Fruit fly (Drosophila melanogaster) whole organism, embryonic: ENCODE data around the gene AP-2mu.

Source experiments
- Ada2b ChIP-seq: fragments of 200-800 bp; sonication (Bioruptor generic); IDR thresholded peaks from 2 replicates; pipeline ENCODE4 v1.3.6; 2022; ENCODE audit warnings: missing biosample characterization, missing genetic modification characterization
- BEAF-32 ChIP-seq: fragments of 200-800 bp; sonication (Bioruptor generic); optimal IDR thresholded peaks from 3 replicates; lab custom pipeline; 2017; ENCODE audit warnings: missing biosample characterization, missing genetic modification characterization, mild to moderate bottlenecking, moderate library complexity, missing genetic modification reagents
- CG10565 ChIP-seq: fragments of 200-800 bp; sonication (Bioruptor generic); optimal IDR thresholded peaks from 3 replicates; lab custom pipeline; 2016; ENCODE audit warnings: missing biosample characterization, mild to moderate bottlenecking, missing genetic modification characterization
- CG10979 ChIP-seq: fragments of 200-800 bp; sonication (Bioruptor generic); optimal IDR thresholded peaks from 2 replicates; lab custom pipeline; 2018; ENCODE audit warnings: missing biosample characterization, mild to moderate bottlenecking, missing genetic modification characterization, moderate library complexity
- CG11695 ChIP-seq: fragments of 200-800 bp; sonication (Bioruptor generic); IDR thresholded peaks from 3 replicates; pipeline ENCODE4 v1.3.6; 2022; ENCODE audit warnings: missing biosample characterization, missing genetic modification characterization
- CG13287 ChIP-seq: fragments of 200-800 bp; sonication (Bioruptor generic); IDR thresholded peaks from 2 replicates; pipeline ENCODE4 v1.3.6; 2022; ENCODE audit warnings: missing biosample characterization, missing genetic modification characterization; ENCODE audit not compliant: partially characterized antibody
- CG13296 ChIP-seq: fragments of 200-800 bp; sonication (Bioruptor generic); optimal IDR thresholded peaks from 3 replicates; lab custom pipeline; 2018; ENCODE audit warnings: missing biosample characterization, mild to moderate bottlenecking, missing genetic modification characterization
- CG14667 ChIP-seq: fragments of 200-800 bp; sonication (Bioruptor generic); IDR thresholded peaks from 2 replicates; pipeline ENCODE4 v1.3.6; 2022; ENCODE audit warnings: missing biosample characterization, missing genetic modification characterization
- CG15073 ChIP-seq: fragments of 200-800 bp; sonication (Bioruptor generic); optimal IDR thresholded peaks from 2 replicates; lab custom pipeline; 2016; ENCODE audit warnings: missing biosample characterization, missing genetic modification characterization
- CG1529 ChIP-seq: fragments of 200-800 bp; sonication (Bioruptor generic); optimal IDR thresholded peaks from 3 replicates; lab custom pipeline; 2018; ENCODE audit warnings: missing biosample characterization, missing genetic modification characterization
- CG17802 ChIP-seq: fragments of 200-800 bp; sonication (Bioruptor generic); optimal IDR thresholded peaks from 2 replicates; lab custom pipeline; 2018; ENCODE audit warnings: missing biosample characterization, mild to moderate bottlenecking, missing genetic modification characterization, moderate library complexity
- CG1792 ChIP-seq: fragments of 200-800 bp; sonication (Bioruptor generic); optimal IDR thresholded peaks from 2 replicates; lab custom pipeline; 2016; ENCODE audit warnings: missing biosample characterization, missing genetic modification characterization
- CG18619 ChIP-seq: fragments of 200-800 bp; sonication (Bioruptor generic); optimal IDR thresholded peaks from 3 replicates; lab custom pipeline; 2017; ENCODE audit warnings: missing biosample characterization, mild to moderate bottlenecking, missing genetic modification characterization
- CG18764 ChIP-seq: fragments of 200-800 bp; sonication (Bioruptor generic); optimal IDR thresholded peaks from 3 replicates; lab custom pipeline; 2016; ENCODE audit warnings: missing biosample characterization, missing genetic modification characterization
- CG31365 ChIP-seq: fragments of 200-800 bp; sonication (Bioruptor generic); optimal IDR thresholded peaks from 2 replicates; lab custom pipeline; 2018; ENCODE audit warnings: missing biosample characterization, mild to moderate bottlenecking, missing genetic modification characterization
- CG6791 ChIP-seq: fragments of 200-800 bp; sonication (Bioruptor generic); IDR thresholded peaks from 3 replicates; pipeline ENCODE4 v1.3.6; 2022; ENCODE audit warnings: missing biosample characterization, missing genetic modification characterization; ENCODE audit not compliant: partially characterized antibody
- CG7556 ChIP-seq: fragments of 200-800 bp; sonication (Bioruptor generic); optimal IDR thresholded peaks from 2 replicates; lab custom pipeline; 2017; ENCODE audit warnings: missing biosample characterization, mild to moderate bottlenecking, missing genetic modification characterization
- Dfd ChIP-seq, 2 experiments: fragments of >200 bp; optimal IDR thresholded peaks; 2 replicates each; lab custom pipeline; 2017; ENCODE audit warnings: missing biosample characterization in 2 of 2, missing genetic modification characterization in 2 of 2
- Doc2 ChIP-seq: fragments of 200-800 bp; sonication (Bioruptor generic); IDR thresholded peaks from 2 replicates; pipeline ENCODE4 v1.3.6; 2022; ENCODE audit warnings: missing biosample characterization, missing genetic modification characterization
- Gsc ChIP-seq: fragments of 200-800 bp; sonication (Bioruptor generic); IDR thresholded peaks from 2 replicates; pipeline ENCODE4 v1.3.6; 2022; ENCODE audit warnings: missing biosample characterization, missing genetic modification characterization
- Jarid2 ChIP-seq: fragments of 200-800 bp; sonication (Bioruptor generic); optimal IDR thresholded peaks from 3 replicates; lab custom pipeline; 2017; ENCODE audit warnings: mild to moderate bottlenecking, missing biosample characterization, missing genetic modification reagents, missing genetic modification characterization
- Lhr ChIP-seq: fragments of 200-800 bp; sonication (Bioruptor generic); optimal IDR thresholded peaks from 3 replicates; lab custom pipeline; 2017; ENCODE audit warnings: mild to moderate bottlenecking, missing biosample characterization, missing genetic modification reagents, missing genetic modification characterization
- Mad ChIP-seq: fragments of 200-800 bp; sonication (Bioruptor generic); optimal IDR thresholded peaks from 2 replicates; lab custom pipeline; 2016; ENCODE audit warnings: missing biosample characterization, missing genetic modification characterization
- Nf-YA ChIP-seq: fragments of 200-800 bp; sonication (Bioruptor generic); IDR thresholded peaks from 2 replicates; pipeline ENCODE4 v1.3.6; 2022; ENCODE audit warnings: missing biosample characterization, missing genetic modification characterization
- Oaz ChIP-seq: fragments of 200-800 bp; sonication (Bioruptor generic); IDR thresholded peaks from 2 replicates; pipeline ENCODE4 v1.3.6; 2022; ENCODE audit warnings: missing biosample characterization, missing genetic modification characterization
- Ravus ChIP-seq: fragments of 200-800 bp; sonication (Bioruptor generic); IDR thresholded peaks from 2 replicates; pipeline ENCODE4 v1.3.6; 2022; ENCODE audit warnings: missing biosample characterization, missing genetic modification characterization
- TFAM ChIP-seq: fragments of 200-800 bp; sonication (Bioruptor generic); optimal IDR thresholded peaks from 2 replicates; lab custom pipeline; 2017; ENCODE audit warnings: missing biosample characterization, missing genetic modification characterization, inconsistent platforms
- ap ChIP-seq: fragments of 200-800 bp; sonication (Bioruptor generic); IDR thresholded peaks from 2 replicates; pipeline ENCODE4 v1.3.6; 2022; ENCODE audit warnings: missing biosample characterization, missing genetic modification characterization
- ato ChIP-seq: fragments of 200-800 bp; sonication (Bioruptor generic); IDR thresholded peaks from 2 replicates; pipeline ENCODE4 v1.3.6; 2022; ENCODE audit warnings: missing biosample characterization, missing genetic modification characterization; ENCODE audit not compliant: partially characterized antibody
- cato ChIP-seq: fragments of 200-800 bp; sonication (Bioruptor generic); optimal IDR thresholded peaks from 2 replicates; lab custom pipeline; 2016; ENCODE audit warnings: missing biosample characterization, missing genetic modification characterization, borderline replicate concordance
- dimm ChIP-seq: fragments of 200-800 bp; sonication (Bioruptor generic); IDR thresholded peaks from 2 replicates; pipeline ENCODE4 v1.3.6; 2022; ENCODE audit warnings: missing biosample characterization, missing genetic modification characterization
- fd96Cb ChIP-seq: fragments of 200-800 bp; sonication (Bioruptor generic); optimal IDR thresholded peaks from 2 replicates; lab custom pipeline; 2018; ENCODE audit warnings: missing biosample characterization, mild to moderate bottlenecking, missing genetic modification characterization, moderate library complexity
- gem ChIP-seq: fragments of 200-800 bp; sonication (Bioruptor generic); optimal IDR thresholded peaks from 2 replicates; lab custom pipeline; 2019; ENCODE audit warnings: missing biosample characterization, mild to moderate bottlenecking, missing genetic modification characterization, moderate library complexity
- gro ChIP-seq: fragments of 200-800 bp; sonication (Bioruptor generic); optimal IDR thresholded peaks from 2 replicates; lab custom pipeline; 2016; ENCODE audit warnings: missing biosample characterization, missing genetic modification characterization
- nerfin-1 ChIP-seq: fragments of 200-800 bp; sonication (Bioruptor generic); optimal IDR thresholded peaks from 3 replicates; lab custom pipeline; 2019; ENCODE audit warnings: missing biosample characterization, mild to moderate bottlenecking, missing genetic modification characterization, moderate library complexity
- nerfin-2 ChIP-seq: fragments of 200-800 bp; sonication (Bioruptor generic); IDR thresholded peaks from 2 replicates; pipeline ENCODE4 v1.3.6; 2022; ENCODE audit warnings: missing biosample characterization, missing genetic modification characterization; ENCODE audit not compliant: partially characterized antibody
- p53 ChIP-seq: fragments of 200-800 bp; sonication (Bioruptor generic); optimal IDR thresholded peaks from 2 replicates; lab custom pipeline; 2016; ENCODE audit warnings: missing biosample characterization, missing genetic modification characterization
- ranshi ChIP-seq: fragments of 200-800 bp; sonication (Bioruptor generic); IDR thresholded peaks from 2 replicates; pipeline ENCODE4 v1.3.6; 2022; ENCODE audit warnings: missing biosample characterization, missing genetic modification characterization
- run ChIP-seq: fragments of 200-800 bp; sonication (Bioruptor generic); optimal IDR thresholded peaks from 3 replicates; lab custom pipeline; 2018; ENCODE audit warnings: missing biosample characterization, mild to moderate bottlenecking, missing genetic modification characterization
- salm ChIP-seq: fragments of 200-800 bp; sonication (Bioruptor generic); optimal IDR thresholded peaks from 2 replicates; lab custom pipeline; 2018; ENCODE audit warnings: missing biosample characterization, mild to moderate bottlenecking, missing genetic modification characterization
- sc ChIP-seq, 3 experiments: fragments of >200 bp in 2 of 3; fragments of 200-800 bp in 1 of 3; sonication (Bioruptor generic) in 1 of 3; optimal IDR thresholded peaks; 2 replicates in 2 of 3; 3 replicates in 1 of 3; lab custom pipeline; 2017; ENCODE audit warnings: mild to moderate bottlenecking in 1 of 3, missing biosample characterization in 1 of 3, missing genetic modification characterization in 1 of 3, missing genetic modification reagents in 1 of 3
- scrt ChIP-seq: fragments of 200-800 bp; sonication (Bioruptor generic); optimal IDR thresholded peaks from 2 replicates; lab custom pipeline; 2018; ENCODE audit warnings: missing biosample characterization, mild to moderate bottlenecking, missing genetic modification characterization, moderate library complexity
- slou ChIP-seq: fragments of 200-800 bp; sonication (Bioruptor generic); optimal IDR thresholded peaks from 3 replicates; lab custom pipeline; 2016; ENCODE audit warnings: missing biosample characterization, missing genetic modification characterization
- sna ChIP-seq: fragments of 200-800 bp; sonication (Bioruptor generic); IDR thresholded peaks from 2 replicates; pipeline ENCODE4 v1.3.6; 2022; ENCODE audit warnings: missing biosample characterization, missing genetic modification characterization; ENCODE audit not compliant: partially characterized antibody
- sug ChIP-seq: fragments of 200-800 bp; optimal IDR thresholded peaks from 2 replicates; lab custom pipeline; 2019; ENCODE audit warnings: missing biosample characterization, mild to moderate bottlenecking, missing genetic modification characterization, moderate library complexity
- tio ChIP-seq: fragments of 200-800 bp; sonication (Bioruptor generic); optimal IDR thresholded peaks from 2 replicates; lab custom pipeline; 2017; ENCODE audit warnings: missing biosample characterization, missing genetic modification characterization, inconsistent platforms
- usp ChIP-seq: fragments of >200 bp; optimal IDR thresholded peaks from 2 replicates; lab custom pipeline; 2017; ENCODE audit warnings: missing biosample characterization, missing genetic modification characterization
- vvl ChIP-seq: fragments of 200-800 bp; sonication (Bioruptor generic); IDR thresholded peaks from 2 replicates; pipeline ENCODE4 v1.3.6; 2022; ENCODE audit warnings: missing biosample characterization, missing genetic modification characterization
- yki ChIP-seq: fragments of >200 bp; optimal IDR thresholded peaks from 3 replicates; lab custom pipeline; 2018

AP-2mu gene

dm6 chr3R:22468829-22469487 is 6.7 kb downstream of the AP-2mu start:
- peak; percentile 87 for TF ChIP-seq slou (GFP tag; lab: Kevin White, UChicago)
- no peak for TF ChIP-seq TFAM (GFP tag; lab: Kevin White, UChicago)
- no peak for TF ChIP-seq BEAF-32 (GFP tag; lab: Kevin White, UChicago)
- peak; percentile 74; the same call in 1 of the 2 replicates for TF ChIP-seq ranshi (GFP tag; lab: Robert Waterston, UW)
- no peak for TF ChIP-seq yki (lab: Kevin White, UChicago)
- no peak for TF ChIP-seq Dfd (GFP tag; optimal IDR thresholded peaks at IDR 0.05; lab: Kevin White, UChicago)
- TF ChIP-seq ato (GFP tag; lab: Robert Waterston, UW) = no peak
- peak; percentile 70 for TF ChIP-seq CG10979 (tag; lab: Kevin White, UChicago)
- peak; percentile 87 for TF ChIP-seq Ada2b (GFP tag; lab: Robert Waterston, UW)
- TF ChIP-seq CG11695 (GFP tag; lab: Robert Waterston, UW) = peak; percentile 88
- peak; percentile 46 for TF ChIP-seq Gsc
- TF ChIP-seq CG18764 (GFP tag; lab: Kevin White, UChicago) = peak; percentile 78
- TF ChIP-seq CG14667 (GFP tag; lab: Robert Waterston, UW) = peak; percentile 82
- TF ChIP-seq salm = peak; percentile 62
- peak; percentile 41 for TF ChIP-seq CG17802 (tag; lab: Kevin White, UChicago)
- TF ChIP-seq usp (GFP tag; lab: Kevin White, UChicago) = no peak
- TF ChIP-seq CG13287 = no peak
- TF ChIP-seq gem (tag; lab: Kevin White, UChicago) = peak; percentile 90
- no peak for TF ChIP-seq Lhr (GFP tag; lab: Kevin White, UChicago)
- TF ChIP-seq run = peak; percentile 74
- TF ChIP-seq vvl = peak; percentile 89
- no peak for TF ChIP-seq CG6791 (GFP tag; lab: Robert Waterston, UW)
- peak; percentile 73 for TF ChIP-seq Nf-YA (GFP tag; lab: Robert Waterston, UW)
- TF ChIP-seq ap (GFP tag; lab: Robert Waterston, UW) = peak; percentile 63; the same call in 1 of the 2 replicates
- no peak for TF ChIP-seq CG15073 (GFP tag; lab: Kevin White, UChicago)
- TF ChIP-seq CG18619 (GFP tag; lab: Kevin White, UChicago) = peak; percentile 85
- TF ChIP-seq sc (optimal IDR thresholded peaks at IDR 0.05; lab: Kevin White, UChicago) = no peak
- TF ChIP-seq sc (GFP tag; optimal IDR thresholded peaks at IDR 0.05; lab: Kevin White, UChicago) = peak; percentile 45
- TF ChIP-seq fd96Cb (tag; lab: Kevin White, UChicago) = peak; percentile 84
- TF ChIP-seq CG13296 (GFP tag; lab: Kevin White, UChicago) = peak; percentile 91
- TF ChIP-seq gro = no peak
- TF ChIP-seq nerfin-1 (tag; lab: Kevin White, UChicago) = peak; percentile 99
- peak; percentile 62 for TF ChIP-seq Ravus (GFP tag; lab: Robert Waterston, UW)
- TF ChIP-seq CG7556 (GFP tag; lab: Kevin White, UChicago) = peak; percentile 91
- TF ChIP-seq cato (GFP tag; lab: Kevin White, UChicago) = peak; percentile 59
- TF ChIP-seq CG31365 = peak; percentile 74
- no peak for TF ChIP-seq sna (GFP tag; lab: Robert Waterston, UW)
- TF ChIP-seq Doc2 = 0 out of 2 replicates have a peak, but pooled peaks have one; percentile 39
- peak; percentile 74 for TF ChIP-seq Oaz
- TF ChIP-seq tio (GFP tag; lab: Kevin White, UChicago) = no peak
- TF ChIP-seq sug (tag; lab: Kevin White, UChicago) = peak; percentile 86
- TF ChIP-seq CG1529 (GFP tag; lab: Kevin White, UChicago) = peak; percentile 42
- peak; percentile 78 for TF ChIP-seq p53 (GFP tag; lab: Kevin White, UChicago)
- peak; percentile 51 for TF ChIP-seq CG10565 (GFP tag; lab: Kevin White, UChicago)
- peak; percentile 88 for TF ChIP-seq CG1792
- TF ChIP-seq Mad (GFP tag; lab: Kevin White, UChicago) = peak; percentile 61
- TF ChIP-seq nerfin-2 = no peak
- TF ChIP-seq scrt (GFP tag; lab: Kevin White, UChicago) = peak; percentile 87
- peak; percentile 65 for TF ChIP-seq Jarid2 (GFP tag; lab: Kevin White, UChicago)
- peak; percentile 74 for TF ChIP-seq dimm (GFP tag; lab: Robert Waterston, UW)
